Fruit fly (Drosophila melanogaster) whole organism, prepupa: ENCODE measurements around the gene Mms19.

Experiments
- Blimp-1 ChIP-seq: fragments of 200-800 bp; sonication (Bioruptor generic); optimal IDR thresholded peaks from 3 replicates; lab custom pipeline; 2017; ENCODE audit warnings: missing biosample characterization, missing genetic modification characterization, mild to moderate bottlenecking, moderate library complexity, missing genetic modification reagents
- CG10631 ChIP-seq: fragments of 200-800 bp; sonication (Bioruptor generic); optimal IDR thresholded peaks from 2 replicates; lab custom pipeline; 2016; ENCODE audit warnings: missing biosample characterization, missing genetic modification characterization
- CG11294 ChIP-seq: fragments of 200-800 bp; sonication (Bioruptor generic); IDR thresholded peaks from 2 replicates; pipeline ENCODE4 v1.3.6; 2022; ENCODE audit warnings: missing biosample characterization, missing genetic modification characterization
- CG11902 ChIP-seq: fragments of 200-800 bp; sonication (Bioruptor generic); optimal IDR thresholded peaks from 3 replicates; lab custom pipeline; 2016; ENCODE audit warnings: missing biosample characterization, missing genetic modification characterization
- CG15336 ChIP-seq: fragments of 200-800 bp; sonication (Bioruptor generic); IDR thresholded peaks from 2 replicates; pipeline ENCODE4 v1.3.6; 2022; ENCODE audit warnings: missing biosample characterization, missing genetic modification characterization
- CG1621 ChIP-seq: fragments of 200-800 bp; sonication (Bioruptor generic); optimal IDR thresholded peaks from 3 replicates; lab custom pipeline; 2018; ENCODE audit warnings: missing biosample characterization, mild to moderate bottlenecking, missing genetic modification characterization
- CG3032 ChIP-seq: fragments of 200-800 bp; optimal IDR thresholded peaks from 2 replicates; lab custom pipeline; 2019; ENCODE audit warnings: missing biosample characterization, mild to moderate bottlenecking, missing genetic modification characterization, moderate library complexity
- CG31627 ChIP-seq: fragments of 200-800 bp; sonication (Bioruptor generic); optimal IDR thresholded peaks from 3 replicates; lab custom pipeline; 2016; ENCODE audit warnings: missing biosample characterization, missing genetic modification characterization
- CG32006 ChIP-seq: fragments of 200-800 bp; sonication (Bioruptor generic); optimal IDR thresholded peaks from 3 replicates; lab custom pipeline; 2017; ENCODE audit warnings: missing biosample characterization, mild to moderate bottlenecking, missing genetic modification characterization
- CG34406 ChIP-seq: fragments of 200-800 bp; sonication (Bioruptor generic); optimal IDR thresholded peaks from 3 replicates; lab custom pipeline; 2016; ENCODE audit warnings: missing biosample characterization, missing genetic modification characterization
- CG3919 ChIP-seq: fragments of 200-800 bp; sonication (Bioruptor generic); optimal IDR thresholded peaks from 3 replicates; lab custom pipeline; 2016; ENCODE audit warnings: missing biosample characterization, missing genetic modification characterization
- CG6163 ChIP-seq: fragments of 200-800 bp; sonication (Bioruptor generic); IDR thresholded peaks from 3 replicates; pipeline ENCODE4 v1.3.6; 2022; ENCODE audit warnings: missing biosample characterization, missing genetic modification characterization
- CG6792 ChIP-seq: fragments of 200-800 bp; sonication (Bioruptor generic); optimal IDR thresholded peaks from 3 replicates; lab custom pipeline; 2016; ENCODE audit warnings: missing biosample characterization, missing genetic modification characterization
- CG6808 ChIP-seq: fragments of 200-800 bp; sonication (Bioruptor generic); optimal IDR thresholded peaks from 3 replicates; lab custom pipeline; 2017; ENCODE audit warnings: missing biosample characterization, missing genetic modification characterization, mild to moderate bottlenecking, moderate library complexity, missing genetic modification reagents
- CG8119 ChIP-seq: fragments of 200-800 bp; sonication (Bioruptor generic); IDR thresholded peaks from 3 replicates; pipeline ENCODE4 v1.3.6; 2022; ENCODE audit warnings: missing biosample characterization, missing genetic modification characterization
- CG8319 ChIP-seq: fragments of 200-800 bp; sonication (Bioruptor generic); optimal IDR thresholded peaks from 3 replicates; lab custom pipeline; 2016; ENCODE audit warnings: missing biosample characterization, missing genetic modification characterization
- CG8632 ChIP-seq: fragments of 200-800 bp; sonication (Bioruptor generic); optimal IDR thresholded peaks from 3 replicates; lab custom pipeline; 2016; ENCODE audit warnings: missing biosample characterization, missing genetic modification characterization
- CG9139 ChIP-seq: fragments of 200-800 bp; sonication (Bioruptor generic); optimal IDR thresholded peaks from 3 replicates; lab custom pipeline; 2017; ENCODE audit warnings: missing biosample characterization, mild to moderate bottlenecking, missing genetic modification characterization
- Eip75B ChIP-seq: fragments of 200-800 bp; sonication (Bioruptor generic); optimal IDR thresholded peaks from 3 replicates; lab custom pipeline; 2016; ENCODE audit warnings: missing biosample characterization, missing genetic modification characterization
- Eip78C ChIP-seq: fragments of 200-800 bp; sonication (Bioruptor generic); peaks from one replicate; lab custom pipeline; 2016; ENCODE audit warnings: missing biosample characterization, missing genetic modification characterization
- Ets21C ChIP-seq: fragments of 200-800 bp; sonication (Bioruptor generic); optimal IDR thresholded peaks from 3 replicates; lab custom pipeline; 2016; ENCODE audit warnings: missing biosample characterization, missing genetic modification characterization
- Ets96B ChIP-seq: fragments of 200-800 bp; optimal IDR thresholded peaks from 2 replicates; lab custom pipeline; 2019; ENCODE audit warnings: missing biosample characterization, mild to moderate bottlenecking, missing genetic modification characterization, moderate library complexity
- Hr39 ChIP-seq: fragments of 200-800 bp; sonication (Bioruptor generic); optimal IDR thresholded peaks from 2 replicates; lab custom pipeline; 2016; ENCODE audit warnings: missing biosample characterization, missing genetic modification characterization
- Hr4 ChIP-seq: fragments of 200-800 bp; sonication (Bioruptor generic); optimal IDR thresholded peaks from 3 replicates; lab custom pipeline; 2016; ENCODE audit warnings: missing biosample characterization, missing genetic modification characterization
- Met ChIP-seq: fragments of 200-800 bp; sonication (Bioruptor generic); optimal IDR thresholded peaks from 3 replicates; lab custom pipeline; 2016; ENCODE audit warnings: missing biosample characterization, missing genetic modification characterization
- OdsH ChIP-seq: fragments of 200-800 bp; sonication (Bioruptor generic); optimal IDR thresholded peaks from 3 replicates; lab custom pipeline; 2016; ENCODE audit warnings: missing biosample characterization, missing genetic modification characterization
- Sox102F ChIP-seq: fragments of 200-800 bp; sonication (Bioruptor generic); optimal IDR thresholded peaks from 2 replicates; lab custom pipeline; 2016; ENCODE audit warnings: missing biosample characterization, mild to moderate bottlenecking, missing genetic modification characterization
- Sox14 ChIP-seq: fragments of 200-800 bp; sonication (Bioruptor generic); optimal IDR thresholded peaks from 3 replicates; lab custom pipeline; 2016; ENCODE audit warnings: missing biosample characterization, missing genetic modification characterization
- Sox15 ChIP-seq: fragments of 200-800 bp; sonication (Bioruptor generic); optimal IDR thresholded peaks from 3 replicates; lab custom pipeline; 2016; ENCODE audit warnings: missing biosample characterization, missing genetic modification characterization
- achi ChIP-seq: fragments of 200-800 bp; sonication (Bioruptor generic); optimal IDR thresholded peaks from 3 replicates; lab custom pipeline; 2016; ENCODE audit warnings: missing biosample characterization, missing genetic modification characterization
- acj6 ChIP-seq: fragments of 200-800 bp; sonication (Bioruptor generic); optimal IDR thresholded peaks from 3 replicates; lab custom pipeline; 2016; ENCODE audit warnings: missing biosample characterization, missing genetic modification characterization
- cyc ChIP-seq: fragments of 200-800 bp; sonication (Bioruptor generic); optimal IDR thresholded peaks from 3 replicates; lab custom pipeline; 2016; ENCODE audit warnings: missing biosample characterization, missing genetic modification characterization
- dsx ChIP-seq: fragments of 200-800 bp; optimal IDR thresholded peaks from 3 replicates; lab custom pipeline; 2019; ENCODE audit warnings: missing biosample characterization, mild to moderate bottlenecking, missing genetic modification characterization, moderate library complexity; ENCODE audit not compliant: poor library complexity, severe bottlenecking
- eg ChIP-seq: fragments of 200-800 bp; sonication (Bioruptor generic); IDR thresholded peaks from 3 replicates; pipeline ENCODE4 v1.3.6; 2022; ENCODE audit warnings: missing biosample characterization, missing genetic modification characterization
- esn ChIP-seq: fragments of 200-800 bp; sonication (Bioruptor generic); optimal IDR thresholded peaks from 2 replicates; lab custom pipeline; 2016; ENCODE audit warnings: missing biosample characterization, mild to moderate bottlenecking, missing genetic modification characterization, moderate library complexity
- fd59A ChIP-seq: fragments of 200-800 bp; sonication (Bioruptor generic); optimal IDR thresholded peaks from 2 replicates; lab custom pipeline; 2017; ENCODE audit warnings: missing biosample characterization, mild to moderate bottlenecking, missing genetic modification characterization, missing genetic modification reagents
- fd85E ChIP-seq: fragments of 200-800 bp; sonication (Bioruptor generic); optimal IDR thresholded peaks from 3 replicates; lab custom pipeline; 2016; ENCODE audit warnings: missing biosample characterization, missing genetic modification characterization
- fkh ChIP-seq: fragments of 200-800 bp; sonication (Bioruptor generic); optimal IDR thresholded peaks from 3 replicates; lab custom pipeline; 2017; ENCODE audit warnings: missing biosample characterization, mild to moderate bottlenecking, missing genetic modification characterization, moderate library complexity
- lz ChIP-seq: fragments of 200-800 bp; sonication (Bioruptor generic); optimal IDR thresholded peaks from 3 replicates; lab custom pipeline; 2016; ENCODE audit warnings: missing biosample characterization, missing genetic modification characterization
- net ChIP-seq: fragments of 200-800 bp; sonication (Bioruptor generic); optimal IDR thresholded peaks from 3 replicates; lab custom pipeline; 2016; ENCODE audit warnings: missing biosample characterization, missing genetic modification characterization
- ss ChIP-seq, 2 experiments: fragments of 200-800 bp; sonication (Bioruptor generic); optimal IDR thresholded peaks; 2 replicates in 1 of 2; 3 replicates in 1 of 2; lab custom pipeline; 2017 to 2018; ENCODE audit warnings: mild to moderate bottlenecking in 2 of 2, missing biosample characterization in 2 of 2, missing genetic modification characterization in 2 of 2, moderate library complexity in 1 of 2
- svp ChIP-seq: fragments of 200-800 bp; sonication (Bioruptor generic); peaks from one replicate; lab custom pipeline; 2016; ENCODE audit warnings: missing biosample characterization, missing genetic modification characterization
- topi ChIP-seq: fragments of 200-800 bp; sonication (Bioruptor generic); optimal IDR thresholded peaks from 3 replicates; lab custom pipeline; 2016; ENCODE audit warnings: missing biosample characterization, missing genetic modification characterization
- vri ChIP-seq: fragments of 200-800 bp; sonication (Bioruptor generic); optimal IDR thresholded peaks from 3 replicates; lab custom pipeline; 2016; ENCODE audit warnings: missing biosample characterization, mild to moderate bottlenecking, missing genetic modification characterization

Gene Mms19

dm6 chr3R:5232197-5232607 is at the start of gene Mms19, which contains the start of gene Kat60 (continued):
- TF ChIP-seq acj6 (GFP tag; lab: Kevin White, UChicago) (no peak), CG8119 (no peak), CG8319 (no peak), achi (peak; percentile 48), CG6792 (GFP tag; lab: Kevin White, UChicago) (peak; percentile 50), CG6163 (GFP tag; lab: Robert Waterston, UW) (no peak; the same call in 2 of the 3 replicates), Sox14 (peak; percentile 81), Sox15 (GFP tag; lab: Kevin White, UChicago) (peak; percentile 64)

- TF ChIP-seq CG10631 (GFP tag; lab: Kevin White, UChicago) (peak; percentile 8), eg (GFP tag; lab: Robert Waterston, UW) (0 out of 3 replicates have a peak, but pooled peaks have one; percentile 17), CG6808 (GFP tag; lab: Kevin White, UChicago) (no peak), Eip78C (peak; percentile 75), CG34406 (GFP tag; lab: Kevin White, UChicago) (peak; percentile 43), Eip75B (GFP tag; lab: Kevin White, UChicago) (no peak), cyc (peak; percentile 4), CG3919 (GFP tag; lab: Kevin White, UChicago) (peak; percentile 22), CG8632 (GFP tag; lab: Kevin White, UChicago) (peak; percentile 12), CG1621 (tag; lab: Kevin White, UChicago) (no peak), CG31627 (GFP tag; lab: Kevin White, UChicago) (peak; percentile 16), Met (GFP tag; lab: Kevin White, UChicago) (peak; percentile 19), lz (peak; percentile 14), achi (peak; percentile 23), acj6 (GFP tag; lab: Kevin White, UChicago) (peak; percentile 39), svp (GFP tag; lab: Kevin White, UChicago) (no peak)
These were observed 44.5 kb upstream of the Mms19 start for dm6 chr3R:5187806-5188205.

dm6 chr3R:5193271-5193670 is 39.1 kb upstream of the Mms19 start:
- TF ChIP-seq CG8119 (0 out of 3 replicates have a peak, but pooled peaks have one; percentile 19), achi (peak; percentile 10), lz (no peak), Hr4 (GFP tag; lab: Kevin White, UChicago) (peak; percentile 8), CG11902 (GFP tag; lab: Kevin White, UChicago) (no peak), ss (GFP tag; optimal IDR thresholded peaks at IDR 0.05; lab: Kevin White, UChicago) (no peak), CG6808 (GFP tag; lab: Kevin White, UChicago) (no peak), CG32006 (peak; percentile 40), esn (no peak), Eip78C (peak; percentile 71), Ets96B (no peak), dsx (GFP tag; lab: Kevin White, UChicago) (no peak), CG6163 (GFP tag; lab: Robert Waterston, UW) (no peak)

- TF ChIP-seq Blimp-1 (GFP tag; lab: Kevin White, UChicago) = no peak
- peak; percentile 37 for TF ChIP-seq CG31627 (GFP tag; lab: Kevin White, UChicago)
- TF ChIP-seq fd59A (GFP tag; lab: Kevin White, UChicago) = no peak
- TF ChIP-seq CG9139 = no peak
- no peak for TF ChIP-seq CG8632 (GFP tag; lab: Kevin White, UChicago)
- TF ChIP-seq CG6808 (GFP tag; lab: Kevin White, UChicago) = no peak
- TF ChIP-seq dsx (GFP tag; lab: Kevin White, UChicago) = no peak
- TF ChIP-seq fkh = no peak
- TF ChIP-seq eg (GFP tag; lab: Robert Waterston, UW) = no peak; the same call in 2 of the 3 replicates
- peak; percentile 28 for TF ChIP-seq Hr39 (GFP tag; lab: Kevin White, UChicago)
- no peak; the same call in 1 of the 2 replicates for TF ChIP-seq CG15336 (GFP tag; lab: Robert Waterston, UW)
- TF ChIP-seq net (GFP tag; lab: Kevin White, UChicago) = peak; percentile 26
- TF ChIP-seq topi (GFP tag; lab: Kevin White, UChicago) = peak; percentile 5
- no peak for TF ChIP-seq Sox14
- no peak for TF ChIP-seq CG3032
- TF ChIP-seq achi = peak; percentile 46
- peak; percentile 45 for TF ChIP-seq OdsH (GFP tag; lab: Kevin White, UChicago)
- TF ChIP-seq esn = peak; percentile 54
- peak; percentile 39 for TF ChIP-seq CG3919 (GFP tag; lab: Kevin White, UChicago)
- TF ChIP-seq CG8319 = no peak
- peak; percentile 23 for TF ChIP-seq lz
- peak; percentile 6 for TF ChIP-seq vri (GFP tag; lab: Kevin White, UChicago)
- TF ChIP-seq Sox102F (GFP tag; lab: Kevin White, UChicago) = peak; percentile 20
- no peak for TF ChIP-seq CG6163 (GFP tag; lab: Robert Waterston, UW)
- no peak for TF ChIP-seq fd85E (GFP tag; lab: Kevin White, UChicago)
- peak; percentile 50; the same call in 1 of the 2 replicates for TF ChIP-seq CG11294 (GFP tag; lab: Robert Waterston, UW)
- TF ChIP-seq Met (GFP tag; lab: Kevin White, UChicago) = peak; percentile 30
- peak; percentile 20 for TF ChIP-seq Ets21C
These were observed 34.0 kb upstream of the Mms19 start for dm6 chr3R:5198302-5198701.
